Fruit fly (Drosophila melanogaster): ENCODE measurements around the gene t-cup.
A peak's percentile ranks its signal among the peaks of the same experiment; 100 is the strongest.

Gene t-cup

DNA sequence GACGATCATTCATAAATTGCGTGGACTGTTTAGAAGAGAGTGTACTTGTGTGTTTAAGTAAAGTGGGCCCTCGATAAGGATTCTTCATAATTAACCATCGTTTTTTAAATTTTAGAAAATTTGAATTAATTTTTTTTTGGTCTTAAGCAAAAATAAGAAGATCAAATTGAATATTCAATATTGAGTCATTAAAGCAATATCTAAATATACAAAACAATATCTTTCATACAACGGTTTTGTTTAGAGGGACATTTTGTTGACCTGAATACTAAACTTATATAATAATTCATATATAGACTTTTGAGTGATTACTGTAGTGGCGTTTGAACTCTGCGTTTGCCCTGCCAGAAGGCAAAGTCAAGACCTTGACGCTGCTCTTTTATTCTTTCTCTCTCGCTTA is 44.9 kb upstream of the t-cup start (continued):
- TF ChIP-seq Mad (GFP tag; optimal IDR thresholded peaks at IDR 0.05) (no peak), cas (GFP tag; IDR thresholded peaks at IDR 0.05) (no peak), cg (GFP tag; optimal IDR thresholded peaks at IDR 0.05) (no peak), odd (GFP tag; optimal IDR thresholded peaks at IDR 0.05) (no peak), chinmo (GFP tag; IDR thresholded peaks at IDR 0.05; ENCODE audit: partially characterized antibody) (no peak), CG18619 (GFP tag; optimal IDR thresholded peaks at IDR 0.05) (peak; percentile 13), CG1832 (GFP tag; optimal IDR thresholded peaks at IDR 0.05) (no peak), MTF-1 (GFP tag; optimal IDR thresholded peaks at IDR 0.05; ENCODE audit: borderline replicate concordance) (no peak), twi (tag; optimal IDR thresholded peaks at IDR 0.05) (no peak), Atf-2 (GFP tag; optimal IDR thresholded peaks at IDR 0.05) (no peak), H15 (GFP tag; IDR thresholded peaks at IDR 0.05) (no peak), CG31388 (GFP tag; optimal IDR thresholded peaks at IDR 0.05) (no peak), CG8089 (GFP tag; optimal IDR thresholded peaks at IDR 0.05) (no peak), fd96Cb (tag; optimal IDR thresholded peaks at IDR 0.05) (no peak), scrt (GFP tag; optimal IDR thresholded peaks at IDR 0.05) (peak; percentile 52), sug (tag; optimal IDR thresholded peaks at IDR 0.05) (peak; percentile 50), Sry-β (GFP tag; optimal IDR thresholded peaks at IDR 0.05) (no peak), CG30431 (GFP tag; optimal IDR thresholded peaks at IDR 0.05) (no peak), CG10209 (GFP tag; optimal IDR thresholded peaks at IDR 0.05) (peak; percentile 10), Elba2 (GFP tag; optimal IDR thresholded peaks at IDR 0.05) (no peak), CG13296 (GFP tag; optimal IDR thresholded peaks at IDR 0.05) (peak; percentile 34), pb (GFP tag; optimal IDR thresholded peaks at IDR 0.05) (no peak), BEAF-32 (GFP tag; optimal IDR thresholded peaks at IDR 0.05) (no peak), CG2202 (tag; optimal IDR thresholded peaks at IDR 0.05) (no peak), tx (GFP tag; optimal IDR thresholded peaks at IDR 0.05) (no peak), emc (GFP tag; optimal IDR thresholded peaks at IDR 0.05) (no peak), Dbx (GFP tag; IDR thresholded peaks at IDR 0.05) (peak; percentile 83; the same call in 2 of the 3 replicates), NC2α (GFP tag; optimal IDR thresholded peaks at IDR 0.05) (no peak), CG18262 (tag; optimal IDR thresholded peaks at IDR 0.05) (no peak), CG2199 (GFP tag; IDR thresholded peaks at IDR 0.05) (no peak), CG13287 (GFP tag; IDR thresholded peaks at IDR 0.05; ENCODE audit: partially characterized antibody) (no peak), CG7839 (tag; optimal IDR thresholded peaks at IDR 0.05) (peak; percentile 78), CTCF (GFP tag; optimal IDR thresholded peaks at IDR 0.05) (no peak), hb (GFP tag; IDR thresholded peaks at IDR 0.05; ENCODE audit: partially characterized antibody) (no peak), HLH4C (GFP tag; IDR thresholded peaks at IDR 0.05; ENCODE audit: partially characterized antibody) (no peak), CG7556 (GFP tag; optimal IDR thresholded peaks at IDR 0.05) (peak; percentile 34), dysf (GFP tag; IDR thresholded peaks at IDR 0.05) (peak; percentile 73; the same call in 2 of the 3 replicates), CG15011 (GFP tag; optimal IDR thresholded peaks at IDR 0.05) (peak; percentile 29), yki (optimal IDR thresholded peaks at IDR 0.05) (no peak), CG18476 (GFP tag; optimal IDR thresholded peaks at IDR 0.05) (no peak), CG42726 (GFP tag; IDR thresholded peaks at IDR 0.05; ENCODE audit: partially characterized antibody) (no peak), mirr (GFP tag; optimal IDR thresholded peaks at IDR 0.05) (no peak), CG18764 (GFP tag; optimal IDR thresholded peaks at IDR 0.05) (no peak), CG9609 (GFP tag; optimal IDR thresholded peaks at IDR 0.05) (no peak), Dref (GFP tag; IDR thresholded peaks at IDR 0.05) (no peak), sens (GFP tag) (peak; percentile 45), cad (GFP tag; optimal IDR thresholded peaks at IDR 0.05) (no peak), repo (GFP tag; optimal IDR thresholded peaks at IDR 0.05) (no peak), CG17361 (GFP tag; IDR thresholded peaks at IDR 0.05) (peak; percentile 54; the same call in 1 of the 3 replicates), bcd (GFP tag; optimal IDR thresholded peaks at IDR 0.05) (peak; percentile 45), CG33557 (GFP tag; optimal IDR thresholded peaks at IDR 0.05) (no peak), slou (GFP tag; optimal IDR thresholded peaks at IDR 0.05) (peak; percentile 1), CG16863 (GFP tag; optimal IDR thresholded peaks at IDR 0.05) (no peak)
